Worm (Caenorhabditis elegans) whole organism, L4 larva: ENCODE results near the gene chil-12.
"Not testable (repeated sequence)": the region's sequence is repeated elsewhere in the genome, so short reads cannot be mapped to it uniquely, and the experiment has no call there.

Experiments used
- D1046.2 ChIP-seq: fragments of 200-800 bp; sonication (Bioruptor generic); IDR thresholded peaks from 2 replicates; pipeline ENCODE4 v1.3.6; 2022; ENCODE audit warnings: missing genetic modification characterization, missing compliant biosample characterization
- F26F4.8 ChIP-seq: fragments of 200-800 bp; sonication (Bioruptor generic); conservative IDR thresholded peaks from 2 replicates; pipeline ENCODE4 v1.3.6; 2022; ENCODE audit warnings: missing genetic modification characterization, missing compliant biosample characterization
- F37D6.2 ChIP-seq: sonication (generic microtip); optimal IDR thresholded peaks from 2 replicates; lab custom pipeline; 2016; ENCODE audit warnings: mild to moderate bottlenecking, missing genetic modification characterization, missing compliant biosample characterization
- aha-1 ChIP-seq: fragments of 150-350 bp; peaks from one replicate; lab custom pipeline; 2014; ENCODE audit warnings: missing biosample characterization, missing genetic modification characterization
- aly-2 ChIP-seq: sonication (generic microtip); optimal IDR thresholded peaks from 2 replicates; lab custom pipeline; 2018; ENCODE audit warnings: missing biosample characterization, missing genetic modification characterization
- ceh-28 ChIP-seq: fragments of 150-350 bp; optimal IDR thresholded peaks from 2 replicates; lab custom pipeline; 2014; ENCODE audit warnings: missing biosample characterization, missing genetic modification reagents, missing genetic modification characterization
- ceh-32 ChIP-seq: sonication (generic microtip); optimal IDR thresholded peaks from 2 replicates; lab custom pipeline; 2016; ENCODE audit warnings: mild to moderate bottlenecking, missing genetic modification characterization, missing compliant biosample characterization; ENCODE audit not compliant: poor library complexity
- ceh-62 ChIP-seq: sonication (generic microtip); optimal IDR thresholded peaks from 2 replicates; lab custom pipeline; 2017; ENCODE audit warnings: missing biosample characterization, missing genetic modification characterization
- ceh-82 ChIP-seq: sonication (generic microtip); optimal IDR thresholded peaks from 2 replicates; lab custom pipeline; 2017; ENCODE audit warnings: missing biosample characterization, missing genetic modification characterization
- cey-2 ChIP-seq: sonication (generic microtip); optimal IDR thresholded peaks from 3 replicates; lab custom pipeline; 2017; ENCODE audit warnings: missing genetic modification characterization, mild to moderate bottlenecking, missing compliant biosample characterization, antibody characterized with exemption, borderline replicate concordance; ENCODE audit not compliant: insufficient read depth
- daf-19 ChIP-seq: fragments of 200-800 bp; sonication (Bioruptor generic); conservative IDR thresholded peaks from 2 replicates; pipeline ENCODE4 v1.3.6; 2022; ENCODE audit warnings: missing genetic modification characterization, missing compliant biosample characterization
- dmd-9 ChIP-seq: fragments of 200-800 bp; sonication (Bioruptor generic); IDR thresholded peaks from 2 replicates; pipeline ENCODE4 v1.3.6; 2022; ENCODE audit warnings: missing genetic modification reagents, missing genetic modification characterization, missing compliant biosample characterization
- duxl-1 ChIP-seq: sonication (generic microtip); optimal IDR thresholded peaks from 2 replicates; lab custom pipeline; 2016; ENCODE audit warnings: mild to moderate bottlenecking, missing genetic modification characterization, moderate library complexity, missing compliant biosample characterization; ENCODE audit not compliant: poor library complexity
- egl-27 ChIP-seq: sonication (generic microtip); optimal IDR thresholded peaks from 3 replicates; lab custom pipeline; 2017; ENCODE audit warnings: missing biosample characterization, missing genetic modification reagents, missing genetic modification characterization
- gei-8 ChIP-seq: fragments of 200-800 bp; sonication (Bioruptor generic); optimal IDR thresholded peaks from 2 replicates; lab custom pipeline; 2018; ENCODE audit warnings: mild to moderate bottlenecking, missing genetic modification characterization, missing compliant biosample characterization
- hlh-11 ChIP-seq: fragments of 200-800 bp; sonication (Bioruptor generic); optimal IDR thresholded peaks from 2 replicates; lab custom pipeline; 2018; ENCODE audit warnings: mild to moderate bottlenecking, missing genetic modification characterization, missing compliant biosample characterization
- lir-3 ChIP-seq: sonication (generic microtip); optimal IDR thresholded peaks from 2 replicates; lab custom pipeline; 2016; ENCODE audit warnings: mild to moderate bottlenecking, missing genetic modification characterization, missing compliant biosample characterization
- madf-5 ChIP-seq, 2 experiments: fragments of 200-800 bp; sonication (Bioruptor generic); IDR thresholded peaks; 2 replicates each; pipeline ENCODE4 v1.3.6; 2022; ENCODE audit warnings: missing compliant biosample characterization in 2 of 2, missing genetic modification characterization in 2 of 2
- mdl-1 ChIP-seq, 2 experiments: fragments of 150-350 bp in 1 of 2; sonication (generic microtip) in 1 of 2; optimal IDR thresholded peaks; 2 replicates each; lab custom pipeline; 2014 to 2017; ENCODE audit warnings: missing biosample characterization in 2 of 2, missing genetic modification characterization in 2 of 2
- mxl-2 ChIP-seq: fragments of 200-800 bp; sonication (Bioruptor generic); conservative IDR thresholded peaks from 2 replicates; pipeline ENCODE4 v1.3.6; 2022; ENCODE audit warnings: missing genetic modification reagents, missing genetic modification characterization, missing compliant biosample characterization
- nhr-10 ChIP-seq: fragments of 150-350 bp; optimal IDR thresholded peaks from 2 replicates; lab custom pipeline; 2014; ENCODE audit warnings: missing biosample characterization, missing genetic modification characterization
- nhr-237 ChIP-seq: sonication (generic microtip); optimal IDR thresholded peaks from 2 replicates; lab custom pipeline; 2017; ENCODE audit warnings: missing biosample characterization, missing genetic modification characterization
- nhr-42 ChIP-seq: fragments of 200-800 bp; sonication (Bioruptor generic); IDR thresholded peaks from 2 replicates; pipeline ENCODE4 v1.3.6; 2022; ENCODE audit warnings: missing genetic modification characterization, missing compliant biosample characterization
- nhr-48 ChIP-seq: sonication (generic microtip); optimal IDR thresholded peaks from 2 replicates; lab custom pipeline; 2016; ENCODE audit warnings: mild to moderate bottlenecking, missing genetic modification characterization, missing compliant biosample characterization
- pha-4 ChIP-seq, 2 experiments: fragments of 150-350 bp in 1 of 2; fragments of 200-800 bp in 1 of 2; sonication (Bioruptor generic) in 1 of 2; IDR thresholded peaks in 1 of 2; optimal IDR thresholded peaks in 1 of 2; 2 replicates each; pipeline versions ENCODE4 v1.3.6 to Lab custom; 2014 to 2022; ENCODE audit warnings: missing genetic modification characterization in 2 of 2, missing genetic modification reagents in 2 of 2, missing biosample characterization in 1 of 2, missing compliant biosample characterization in 1 of 2
- pqm-1 ChIP-seq: sonication (generic microtip); optimal IDR thresholded peaks from 2 replicates; lab custom pipeline; 2017; ENCODE audit warnings: missing biosample characterization, missing genetic modification characterization
- rbr-2 ChIP-seq: sonication (generic microtip); optimal IDR thresholded peaks from 2 replicates; lab custom pipeline; 2016; ENCODE audit warnings: missing genotype, missing genetic modification characterization, missing compliant biosample characterization
- saeg-2 ChIP-seq: fragments of 200-800 bp; sonication (Bioruptor generic); IDR thresholded peaks from 2 replicates; pipeline ENCODE4 v1.3.6; 2022; ENCODE audit warnings: missing genetic modification reagents, missing genetic modification characterization, missing compliant biosample characterization
- sdz-12 ChIP-seq: fragments of 200-800 bp; sonication (Bioruptor generic); optimal IDR thresholded peaks from 2 replicates; lab custom pipeline; 2018; ENCODE audit warnings: mild to moderate bottlenecking, missing genetic modification characterization, missing compliant biosample characterization
- spr-1 ChIP-seq: sonication (generic microtip); optimal IDR thresholded peaks from 2 replicates; lab custom pipeline; 2016; ENCODE audit warnings: mild to moderate bottlenecking, missing genetic modification characterization, missing compliant biosample characterization
- spr-3 ChIP-seq: fragments of 200-800 bp; sonication (Bioruptor generic); optimal IDR thresholded peaks from 2 replicates; lab custom pipeline; 2018; ENCODE audit warnings: mild to moderate bottlenecking, missing genetic modification characterization, missing compliant biosample characterization
- tra-1 ChIP-seq: fragments of 200-800 bp; sonication (Bioruptor generic); IDR thresholded peaks from 2 replicates; pipeline ENCODE4 v1.3.6; 2022; ENCODE audit warnings: missing genetic modification reagents, missing genetic modification characterization, missing compliant biosample characterization
- unc-62 ChIP-seq, 3 experiments: fragments of 150-350 bp in 1 of 3; sonication (generic microtip); optimal IDR thresholded peaks in 2 of 3; peaks in 1 of 3; 1 replicate in 1 of 3; 2 replicates in 2 of 3; lab custom pipeline; 2014 to 2017; ENCODE audit warnings: missing biosample characterization in 3 of 3, missing genetic modification characterization in 3 of 3, missing genetic modification reagents in 3 of 3, missing genotype in 1 of 3
- vab-7 ChIP-seq: fragments of 200-800 bp; sonication (Bioruptor generic); IDR thresholded peaks from 2 replicates; pipeline ENCODE4 v1.3.6; 2022; ENCODE audit warnings: missing genetic modification reagents, missing genetic modification characterization, missing compliant biosample characterization
- zfp-3 ChIP-seq: fragments of 200-800 bp; sonication (Bioruptor generic); conservative IDR thresholded peaks from 2 replicates; pipeline ENCODE4 v1.3.6; 2022; ENCODE audit warnings: missing genetic modification reagents, missing genetic modification characterization, missing compliant biosample characterization

chil-12 gene

ce11 chrV:15193909-15194308 lies 47.5 kb upstream of the chil-12 start, which contains the start of gene Y75B12B.13:
Gene Y75B12B.13, minus strand, starts transcription at chrV:15194009.
- TF ChIP-seq ceh-62 (tag; lab: Kevin White, UChicago), result no peak
- TF ChIP-seq gei-8, result no peak
- TF ChIP-seq cey-2, result no peak
- TF ChIP-seq F26F4.8 (GFP tag; lab: Robert Waterston, UW), result no peak

ce11 chrV:15197955-15198354 lies 43.4 kb upstream of the chil-12 start, which contains the start of gene srw-1:
Gene srw-1, plus strand, starts transcription at chrV:15198255.
- TF ChIP-seq ceh-28 (tag; lab: Kevin White, UChicago) (no peak), mdl-1 (tag; optimal IDR thresholded peaks at IDR 0.05; lab: Kevin White, UChicago) (no peak), nhr-42 (GFP tag; lab: Robert Waterston, UW) (no peak), saeg-2 (GFP tag; lab: Robert Waterston, UW) (no peak), unc-62 (GFP tag; optimal IDR thresholded peaks at IDR 0.05 in 1 of 2; lab: Kevin White, UChicago) (no peak), unc-62 (tag; optimal IDR thresholded peaks at IDR 0.05; lab: Kevin White, UChicago) (no peak), sdz-12 (no peak), nhr-48 (tag; lab: Kevin White, UChicago) (no peak), spr-1 (tag; lab: Kevin White, UChicago) (no peak), vab-7 (no peak)

ce11 chrV:15199768-15200167 lies 41.6 kb upstream of the chil-12 start, which contains the start of gene Y75B12B.10:
Gene Y75B12B.10, plus strand, starts transcription at chrV:15200068.
- TF ChIP-seq tra-1 (GFP tag; lab: Robert Waterston, UW) (no peak), rbr-2 (tag; lab: Kevin White, UChicago) (no peak), lir-3 (tag; lab: Kevin White, UChicago) (no peak), nhr-237 (no peak), dmd-9 (GFP tag; lab: Robert Waterston, UW) (no peak), aha-1 (tag; lab: Kevin White, UChicago) (no peak), vab-7 (no peak), nhr-10 (tag; lab: Kevin White, UChicago) (no peak), hlh-11 (tag; lab: Kevin White, UChicago) (no peak), D1046.2 (GFP tag; lab: Robert Waterston, UW) (no peak), madf-5 (GFP tag; IDR thresholded peaks at IDR 0.05; lab: Robert Waterston, UW) (no peak), daf-19 (GFP tag; lab: Robert Waterston, UW) (no peak), aly-2 (tag; lab: Kevin White, UChicago) (no peak), spr-3 (no peak), F37D6.2 (tag; lab: Kevin White, UChicago) (no peak), pqm-1 (tag; lab: Kevin White, UChicago) (no peak), ceh-32 (tag; lab: Kevin White, UChicago) (no peak), zfp-3 (no peak), ceh-82 (tag; lab: Kevin White, UChicago) (no peak)

- TF ChIP-seq nhr-10 (tag; lab: Kevin White, UChicago); duxl-1 (tag; lab: Kevin White, UChicago); mxl-2 (GFP tag; lab: Robert Waterston, UW): not testable (repeated sequence)
Measured at ce11 chrV:15207681-15208080, 33.7 kb upstream of the chil-12 start, which contains the start of gene C41G6.12. Gene C41G6.12, minus strand, starts transcription at chrV:15207781.

- TF ChIP-seq cey-2; egl-27; pha-4 (GFP tag; IDR thresholded peaks at IDR 0.05; lab: Robert Waterston, UW); pha-4 (tag; optimal IDR thresholded peaks at IDR 0.05; lab: Kevin White, UChicago): not testable (repeated sequence)
Measured at ce11 chrV:15211869-15212268, 29.5 kb upstream of the chil-12 start, which contains the start of gene sri-24. Gene sri-24, plus strand, starts transcription at chrV:15212169.
